Worm (Caenorhabditis elegans) whole organism, L4/young adult: ENCODE results near the gene C17C3.6.

Experiments
- W03F9.2 ChIP-seq: fragments of 150-350 bp; optimal IDR thresholded peaks from 2 replicates; lab custom pipeline; 2014; ENCODE audit warnings: missing biosample characterization, missing genetic modification characterization
- dao-5 ChIP-seq: sonication (generic microtip); optimal IDR thresholded peaks from 2 replicates; lab custom pipeline; 2016; ENCODE audit warnings: missing genotype, missing genetic modification characterization, moderate library complexity, missing compliant biosample characterization
- him-1 ChIP-seq: sonication (generic microtip); optimal IDR thresholded peaks from 2 replicates; lab custom pipeline; 2016; ENCODE audit warnings: missing genotype, missing genetic modification reagents, missing genetic modification characterization, missing compliant biosample characterization

C17C3.6 gene

DNA sequence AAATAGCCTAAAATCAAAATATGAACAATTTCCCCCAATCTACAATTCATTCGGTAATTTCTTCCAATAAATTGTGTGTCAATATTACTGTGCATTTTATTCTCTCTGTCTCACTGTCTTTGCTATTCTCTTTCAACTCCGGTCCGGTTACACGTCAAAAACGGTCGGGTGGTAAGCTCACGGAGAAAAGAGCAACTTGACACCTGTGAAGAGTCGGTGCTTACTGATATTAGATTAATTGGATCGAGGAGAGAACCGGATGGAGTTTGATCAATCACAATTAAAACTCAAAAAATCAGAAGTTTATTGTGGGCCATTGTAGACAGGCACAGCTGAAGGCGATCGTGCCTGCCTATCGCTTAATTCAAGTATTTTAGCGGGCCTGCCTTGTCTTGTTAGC, 25.1 kb downstream of the C17C3.6 start:
- TF ChIP-seq dao-5 (no peak), W03F9.2 (tag; lab: Kevin White, UChicago) (no peak), him-1 (no peak)

- TF ChIP-seq dao-5: peak; percentile 28
- peak; percentile 59 for TF ChIP-seq W03F9.2 (tag; lab: Kevin White, UChicago)
- peak; percentile 6 for TF ChIP-seq him-1
These were observed 27.2 kb downstream of the C17C3.6 start for ce11 chrII:5577060-5577459.

DNA sequence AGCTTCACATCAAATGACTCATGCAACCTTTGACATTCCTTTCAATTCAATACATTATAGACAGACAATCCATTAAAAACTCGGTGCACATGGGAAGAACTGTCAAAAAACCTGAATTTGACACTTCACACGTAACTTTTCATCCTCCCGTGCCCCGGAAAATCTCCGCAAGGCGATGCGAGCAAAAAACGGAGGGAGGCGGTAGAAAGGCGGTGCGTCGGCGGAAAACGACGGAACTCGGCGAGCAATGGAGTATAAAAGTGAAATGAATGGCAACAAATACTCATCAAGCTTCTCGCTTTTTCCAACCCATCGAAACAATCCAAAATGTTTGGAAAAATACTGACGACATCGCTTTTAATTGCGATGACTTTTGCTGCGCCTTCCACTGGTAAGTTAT, 28.2 kb downstream of the C17C3.6 start, which contains the start of gene T25E4.1:
Gene T25E4.1, plus strand, starts transcription at position 301 of the 400 bp plus-strand sequence.
- TF ChIP-seq him-1 (no peak), W03F9.2 (tag; lab: Kevin White, UChicago) (no peak), dao-5 (no peak)

ce11 chrII:5578714-5579113, 28.9 kb downstream of the C17C3.6 start:
- TF ChIP-seq W03F9.2 (tag; lab: Kevin White, UChicago): no peak
- no peak for TF ChIP-seq dao-5
- TF ChIP-seq him-1: no peak

DNA sequence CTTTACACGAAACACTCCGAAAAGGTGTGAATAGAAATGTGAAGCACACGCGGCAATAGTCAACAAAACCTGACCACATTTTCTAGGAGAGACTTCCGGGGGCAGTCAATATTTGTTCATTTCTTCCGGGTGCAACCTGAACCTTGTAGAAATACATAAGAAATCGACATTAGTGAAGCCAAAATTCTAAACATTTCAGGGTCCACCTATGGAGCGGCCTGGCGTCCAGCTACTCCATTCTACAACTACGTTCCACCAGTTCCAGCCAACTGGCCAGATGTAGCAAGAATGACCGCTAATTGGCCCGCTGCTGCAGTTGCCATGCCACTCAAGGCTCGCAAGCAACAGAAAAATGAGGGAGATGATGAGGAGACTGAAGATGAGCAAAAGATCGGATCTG, 29.4 kb downstream of the C17C3.6 start:
- no peak for TF ChIP-seq him-1
- TF ChIP-seq dao-5: no peak

- TF ChIP-seq W03F9.2 (tag; lab: Kevin White, UChicago): no peak
- no peak for TF ChIP-seq dao-5
- TF ChIP-seq him-1: no peak
These were observed 32.5 kb downstream of the C17C3.6 start, which contains the start of gene T25E4.2 for ce11 chrII:5582309-5582708. Gene T25E4.2 (minus strand): TSS chrII:5582409.

- TF ChIP-seq dao-5: no peak
- TF ChIP-seq W03F9.2 (tag; lab: Kevin White, UChicago): no peak
- TF ChIP-seq him-1: no peak
These were observed 35.9 kb downstream of the C17C3.6 start, which contains the start of gene lys-8 for ce11 chrII:5585788-5586187. Gene lys-8 (plus strand): TSS chrII:5586178.

DNA sequence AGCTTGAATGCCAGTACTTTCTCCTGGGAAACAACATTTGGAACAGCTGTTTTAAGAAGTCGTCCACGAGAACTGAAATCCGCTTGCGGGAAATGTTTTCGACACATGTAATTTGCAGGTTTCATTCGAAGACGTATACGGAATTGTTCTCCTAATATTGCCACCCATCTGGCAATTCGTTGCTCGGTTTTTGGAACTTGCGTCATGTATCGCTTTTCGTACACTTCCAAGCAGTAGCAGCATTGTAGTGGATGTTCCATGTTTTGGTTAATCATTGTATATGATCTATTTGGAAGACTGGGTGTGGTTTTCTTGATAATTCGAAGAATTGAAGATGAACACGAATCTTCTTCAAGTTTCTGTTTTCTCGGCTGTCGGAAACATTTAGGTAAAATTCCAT, 37.9 kb downstream of the C17C3.6 start:
- TF ChIP-seq W03F9.2 (tag; lab: Kevin White, UChicago) (no peak), dao-5 (no peak)

DNA sequence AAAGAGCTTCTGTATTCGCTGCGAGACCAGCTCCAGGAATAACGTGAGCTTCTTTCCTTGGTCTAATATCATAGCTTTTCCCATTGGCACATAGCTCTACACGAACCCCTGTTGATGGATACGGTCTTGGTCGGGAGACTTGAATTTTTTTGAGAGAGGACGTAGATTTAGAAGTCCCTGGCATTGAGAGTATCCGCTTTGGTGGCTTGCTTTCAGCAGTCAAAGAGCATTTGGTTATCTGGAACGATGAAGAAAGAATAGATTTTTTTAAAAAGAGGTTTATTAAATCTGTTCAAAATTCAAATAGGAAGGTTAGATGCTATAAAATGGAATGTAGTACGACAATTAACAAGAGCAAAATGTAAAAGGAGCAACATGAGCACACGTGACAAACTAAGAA, 39.8 kb downstream of the C17C3.6 start, which contains the start of gene C17G10.13:
Gene C17G10.13, minus strand, starts transcription at position 101 of the 400 bp plus-strand sequence.
- TF ChIP-seq W03F9.2 (tag; lab: Kevin White, UChicago) (no peak), dao-5 (no peak), him-1 (no peak)

DNA sequence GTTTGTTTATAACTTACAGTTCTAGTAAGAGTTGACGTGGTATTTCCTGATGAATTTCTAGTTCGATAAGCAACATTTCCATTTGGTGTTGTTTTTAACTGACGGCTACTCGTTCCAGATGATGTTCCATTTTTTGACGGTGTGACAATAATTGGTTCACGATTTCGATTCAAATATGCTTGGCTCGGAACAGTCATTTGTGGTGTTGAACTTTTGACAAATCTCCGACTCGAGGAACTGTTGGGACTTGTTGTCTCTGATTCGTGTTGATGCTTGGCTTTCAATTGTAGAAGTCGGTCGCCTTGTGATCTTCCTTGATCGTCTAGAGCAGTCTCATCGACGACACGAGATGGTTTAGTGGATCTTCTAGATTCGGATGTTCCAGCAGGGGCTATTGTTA, 41.7 kb downstream of the C17C3.6 start:
- TF ChIP-seq W03F9.2 (tag; lab: Kevin White, UChicago) (no peak), him-1 (no peak), dao-5 (no peak)

DNA sequence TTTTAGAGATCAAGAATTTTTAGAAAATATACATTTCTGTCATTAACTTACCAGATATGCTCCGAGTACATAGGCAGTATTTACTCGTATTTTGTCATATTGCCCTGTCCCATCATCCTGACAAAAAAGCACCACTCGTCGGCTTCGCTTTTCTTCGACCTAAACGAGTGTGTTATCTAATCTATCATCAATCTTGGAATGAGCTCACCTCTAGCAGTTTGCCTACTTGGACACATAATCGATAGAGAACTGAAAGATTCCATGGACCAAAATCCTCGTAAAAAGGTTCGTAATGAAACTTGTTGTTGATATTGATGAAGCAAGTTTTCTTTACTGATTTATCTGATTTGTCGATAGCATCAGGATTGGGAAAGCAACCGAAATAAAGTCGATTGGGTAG, 43.0 kb downstream of the C17C3.6 start:
- TF ChIP-seq him-1 (no peak), W03F9.2 (tag; lab: Kevin White, UChicago) (no peak), dao-5 (no peak)

ce11 chrII:5593377-5593932, 43.6 kb downstream of the C17C3.6 start, which contains the start of gene cdc-14:
Gene cdc-14 (minus strand): TSS chrII:5593427.
- TF ChIP-seq him-1 (no peak), dao-5 (no peak), W03F9.2 (tag; lab: Kevin White, UChicago) (peak; percentile 57)

DNA sequence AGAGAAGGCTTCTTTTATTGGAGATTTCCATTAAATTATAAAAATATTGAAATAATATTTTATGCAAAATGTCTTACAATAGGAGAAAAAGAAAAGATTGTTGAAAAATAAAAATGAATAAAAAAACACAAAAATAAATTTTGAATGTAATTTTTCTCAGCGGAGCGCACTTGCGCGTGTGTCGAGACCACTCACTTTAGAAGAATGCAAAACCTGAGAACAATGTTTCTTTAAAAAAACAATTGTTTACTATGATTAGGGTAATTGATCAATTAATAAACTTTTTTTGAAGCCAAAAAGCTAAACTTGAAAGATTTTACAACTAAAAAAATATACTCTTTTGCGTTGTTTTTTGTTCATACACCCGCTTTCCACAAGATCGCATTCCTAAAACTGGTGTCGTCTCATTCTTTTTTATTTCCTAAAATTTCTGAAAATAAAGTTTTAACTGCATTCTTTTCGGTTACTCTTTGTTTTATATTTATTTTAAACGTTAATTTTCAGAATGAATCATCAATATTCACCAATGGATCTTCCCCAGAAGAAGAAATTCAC, 44.4 kb downstream of the C17C3.6 start, which contains the start of gene ttc-4:
Gene ttc-4, plus strand, starts transcription at position 505 of the 555 bp plus-strand sequence.
- peak; percentile 57 for TF ChIP-seq W03F9.2 (tag; lab: Kevin White, UChicago)
- no peak for TF ChIP-seq him-1

DNA sequence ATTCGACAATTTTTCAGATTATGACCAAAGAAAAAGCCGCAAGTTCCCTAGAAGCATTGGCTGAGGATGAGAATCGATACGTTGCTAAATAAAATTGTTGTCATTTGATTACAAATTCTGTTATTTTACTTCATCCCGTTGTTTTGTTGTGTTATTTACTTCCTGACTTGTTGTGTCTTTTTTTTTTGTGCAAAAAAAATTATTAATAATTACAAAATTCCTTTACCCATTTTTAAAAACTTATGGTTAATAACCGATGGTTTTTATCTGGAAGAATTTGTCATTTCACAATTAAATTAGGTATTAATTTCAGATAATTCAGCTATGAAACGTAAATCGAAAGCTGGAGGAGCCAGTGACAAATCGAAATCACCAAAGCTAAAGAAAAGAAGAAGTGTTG, 46.4 kb downstream of the C17C3.6 start, which contains the start of gene C17G10.1:
Gene C17G10.1, plus strand, starts transcription at position 301 of the 400 bp plus-strand sequence.
- TF ChIP-seq him-1: no peak
- no peak for TF ChIP-seq dao-5
- TF ChIP-seq W03F9.2 (tag; lab: Kevin White, UChicago): no peak

DNA sequence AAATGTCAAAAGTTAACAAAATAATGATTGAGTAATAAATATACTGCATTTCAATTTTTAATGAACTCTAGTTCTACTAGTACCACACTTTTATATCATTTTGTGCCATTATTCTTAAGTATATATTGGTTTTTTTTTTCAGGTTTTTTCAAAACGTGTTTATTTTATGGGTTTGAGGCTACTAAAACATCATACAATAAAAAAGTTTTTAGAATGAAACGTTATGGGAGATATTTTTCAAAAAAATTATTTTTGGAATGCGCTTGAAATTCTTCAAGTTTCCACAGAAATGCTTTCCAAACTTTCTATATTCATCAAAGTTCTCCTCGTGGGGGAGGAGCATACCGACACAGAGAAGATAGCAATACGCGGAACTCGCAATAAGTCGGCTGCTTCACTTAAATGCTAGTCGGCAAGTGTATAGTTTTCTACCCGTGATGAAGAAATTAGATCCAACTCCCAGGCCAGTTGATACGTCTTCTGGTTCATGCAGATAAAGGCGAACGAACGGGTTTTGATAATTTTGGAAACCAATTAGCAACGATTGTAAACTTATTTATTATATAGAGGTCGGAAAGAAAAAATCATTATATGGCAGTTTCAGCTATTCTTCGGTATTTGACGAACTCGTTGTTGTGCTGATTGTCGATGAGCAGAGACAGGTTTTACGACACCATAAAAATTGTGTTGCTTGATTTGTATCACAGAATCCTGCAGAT, 49.6 kb downstream of the C17C3.6 start, which contains the start of gene C17G10.10:
Gene C17G10.10, minus strand, starts transcription at position 51 of the 719 bp plus-strand sequence.
- TF ChIP-seq dao-5 (no peak), him-1 (no peak), W03F9.2 (tag; lab: Kevin White, UChicago) (peak; percentile 32)
